Worm (Caenorhabditis elegans) whole organism, L4/young adult: Measurements from ENCODE around the gene F46F5.13.

Source experiments
- W03F9.2 ChIP-seq: fragments of 150-350 bp; optimal IDR thresholded peaks from 2 replicates; lab custom pipeline; 2014; ENCODE audit warnings: missing biosample characterization, missing genetic modification characterization
- dao-5 ChIP-seq: sonication (generic microtip); optimal IDR thresholded peaks from 2 replicates; lab custom pipeline; 2016; ENCODE audit warnings: missing genotype, missing genetic modification characterization, moderate library complexity, missing compliant biosample characterization
- him-1 ChIP-seq: sonication (generic microtip); optimal IDR thresholded peaks from 2 replicates; lab custom pipeline; 2016; ENCODE audit warnings: missing genotype, missing genetic modification reagents, missing genetic modification characterization, missing compliant biosample characterization

- TF ChIP-seq W03F9.2 (tag; lab: Kevin White, UChicago), result no peak
- no peak for TF ChIP-seq dao-5 (tag; lab: Kevin White, UChicago)
- no peak for TF ChIP-seq him-1 (tag; lab: Kevin White, UChicago)
Measured at ce11 chrII:756161-756560, 46.9 kb upstream of the F46F5.13 start.
